Worm (Caenorhabditis elegans): ENCODE results near the gene C39E9.8.

The C39E9.8 gene

ce11 chrIV:13080185-13080584 is 939 bp downstream of the C39E9.8 start (continued):
- TF ChIP-seq ztf-11 (tag; optimal IDR thresholded peaks at IDR 0.05) (no peak), aha-1 (tag; optimal IDR thresholded peaks at IDR 0.05) (no peak), nhr-12 (tag; optimal IDR thresholded peaks at IDR 0.05) (no peak), efl-1 (optimal IDR thresholded peaks at IDR 0.05) (no peak), efl-1 (GFP tag; optimal IDR thresholded peaks at IDR 0.05 in 1 of 2) (peak in 1 of 2 experiments; percentile 40), jun-1 (tag; optimal IDR thresholded peaks at IDR 0.05) (no peak), fos-1 (tag; optimal IDR thresholded peaks at IDR 0.05) (no peak), nhr-19 (GFP tag; conservative IDR thresholded peaks at IDR 0.05) (peak; percentile 40; the same call in 1 of the 2 replicates), fkh-8 (tag; optimal IDR thresholded peaks at IDR 0.05) (no peak), zag-1 (tag; optimal IDR thresholded peaks at IDR 0.05) (no peak), ceh-8 (GFP tag; optimal IDR thresholded peaks at IDR 0.05) (no peak), unc-98 (GFP tag; IDR thresholded peaks at IDR 0.05) (no peak), lin-15B (tag; optimal IDR thresholded peaks at IDR 0.05) (no peak), nhr-20 (tag; optimal IDR thresholded peaks at IDR 0.05) (peak; percentile 47), irx-1 (tag; optimal IDR thresholded peaks at IDR 0.05) (no peak), snpc-4 (tag; optimal IDR thresholded peaks at IDR 0.05) (no peak), elt-3 (tag; optimal IDR thresholded peaks at IDR 0.05) (peak in 2 of 6 experiments; percentile 79 to 84), nhr-77 (tag; optimal IDR thresholded peaks at IDR 0.05) (no peak), nhr-84 (tag; optimal IDR thresholded peaks at IDR 0.05) (no peak)

- no peak for TF ChIP-seq xbp-1 (tag; optimal IDR thresholded peaks at IDR 0.05)
- TF ChIP-seq nhr-11 (tag; optimal IDR thresholded peaks at IDR 0.05) = no peak
- no peak for TF ChIP-seq hlh-4 (tag; optimal IDR thresholded peaks at IDR 0.05)
- no peak for TF ChIP-seq nhr-237 (tag; optimal IDR thresholded peaks at IDR 0.05)
- no peak for TF ChIP-seq vab-15 (tag; optimal IDR thresholded peaks at IDR 0.05)
- TF ChIP-seq lin-39 (tag; optimal IDR thresholded peaks at IDR 0.05) = no peak
- no peak for TF ChIP-seq ceh-82 (tag; optimal IDR thresholded peaks at IDR 0.05)
- TF ChIP-seq C16A3.4 (tag; optimal IDR thresholded peaks at IDR 0.05) = no peak
- TF ChIP-seq efl-1 (optimal IDR thresholded peaks at IDR 0.05) = no peak
- TF ChIP-seq efl-1 (GFP tag; optimal IDR thresholded peaks at IDR 0.05 in 1 of 2) = peak in 1 of 2 experiments; percentile 10
- TF ChIP-seq sox-4 (tag; optimal IDR thresholded peaks at IDR 0.05) = no peak
- TF ChIP-seq nhr-84 (tag; optimal IDR thresholded peaks at IDR 0.05) = no peak
- TF ChIP-seq mef-2 (tag; optimal IDR thresholded peaks at IDR 0.05) = no peak
- no peak for TF ChIP-seq nhr-90 (tag; optimal IDR thresholded peaks at IDR 0.05; ENCODE audit: poor library complexity)
- peak; percentile 45 for TF ChIP-seq blmp-1 (tag; optimal IDR thresholded peaks at IDR 0.05)
Observed at ce11 chrIV:13080861-13081260, 1.6 kb downstream of the C39E9.8 start.

- TF ChIP-seq ama-1 (optimal IDR thresholded peaks at IDR 0.05) (no peak), lsy-2 (tag; optimal IDR thresholded peaks at IDR 0.05) (peak in 1 of 2 experiments; percentile 25), pag-3 (tag; optimal IDR thresholded peaks at IDR 0.05; ENCODE audit: borderline replicate concordance, insufficient read depth) (no peak), nhr-20 (tag; optimal IDR thresholded peaks at IDR 0.05) (peak; percentile 39), C04F5.9 (tag; optimal IDR thresholded peaks at IDR 0.05) (no peak), rnt-1 (tag; optimal IDR thresholded peaks at IDR 0.05) (peak; percentile 2), nhr-85 (tag) (peak; percentile 87), fos-1 (tag; optimal IDR thresholded peaks at IDR 0.05) (no peak), grh-1 (GFP tag; IDR thresholded peaks at IDR 0.05) (peak; percentile 68), lin-35 (GFP tag; optimal IDR thresholded peaks at IDR 0.05) (peak in 1 of 2 experiments; percentile 26), snu-23 (GFP tag; optimal IDR thresholded peaks at IDR 0.05) (peak; percentile 10), skn-1 (tag; optimal IDR thresholded peaks at IDR 0.05) (no peak), unc-30 (tag; optimal IDR thresholded peaks at IDR 0.05) (no peak), elt-3 (tag; optimal IDR thresholded peaks at IDR 0.05) (peak in 2 of 6 experiments; percentile 30 to 62), ztf-11 (tag; optimal IDR thresholded peaks at IDR 0.05) (no peak), lir-3 (tag; optimal IDR thresholded peaks at IDR 0.05; ENCODE audit: poor library complexity) (no peak), efl-1 (optimal IDR thresholded peaks at IDR 0.05) (no peak), efl-1 (GFP tag; optimal IDR thresholded peaks at IDR 0.05 in 1 of 2) (peak in 1 of 2 experiments; percentile 8), tlp-1 (tag; optimal IDR thresholded peaks at IDR 0.05) (no peak), lin-14 (GFP tag; optimal IDR thresholded peaks at IDR 0.05) (peak; percentile 48), ceh-90 (tag; optimal IDR thresholded peaks at IDR 0.05) (no peak), blmp-1 (tag; optimal IDR thresholded peaks at IDR 0.05) (peak; percentile 45)
Observed at ce11 chrIV:13082106-13082505, 2.9 kb downstream of the C39E9.8 start.

Measured in whole organism, L1 larva.